Fruit fly (Drosophila melanogaster) whole organism, embryonic: ENCODE data around the gene lok.

Experiments
- ATbp ChIP-seq: fragments of 200-800 bp; sonication (Bioruptor generic); optimal IDR thresholded peaks from 2 replicates; lab custom pipeline; 2017; ENCODE audit warnings: missing biosample characterization, mild to moderate bottlenecking, missing genetic modification characterization, missing genetic modification reagents
- Atf3 ChIP-seq: fragments of 200-800 bp; sonication (Bioruptor generic); optimal IDR thresholded peaks from 3 replicates; lab custom pipeline; 2016; ENCODE audit warnings: missing biosample characterization, missing genetic modification characterization
- CG10274 ChIP-seq: fragments of 200-800 bp; sonication (Bioruptor generic); optimal IDR thresholded peaks from 3 replicates; lab custom pipeline; 2017; ENCODE audit warnings: missing biosample characterization, mild to moderate bottlenecking, missing genetic modification characterization
- CG10321 ChIP-seq: fragments of 200-800 bp; sonication (Bioruptor generic); IDR thresholded peaks from 2 replicates; pipeline ENCODE4 v1.3.6; 2022; ENCODE audit warnings: missing biosample characterization, missing genetic modification characterization
- CG10431 ChIP-seq: fragments of 200-800 bp; sonication (Bioruptor generic); optimal IDR thresholded peaks from 3 replicates; lab custom pipeline; 2018; ENCODE audit warnings: missing biosample characterization, mild to moderate bottlenecking, missing genetic modification characterization
- CG10565 ChIP-seq: fragments of 200-800 bp; sonication (Bioruptor generic); optimal IDR thresholded peaks from 3 replicates; lab custom pipeline; 2016; ENCODE audit warnings: missing biosample characterization, mild to moderate bottlenecking, missing genetic modification characterization
- CG12299 ChIP-seq: fragments of 200-800 bp; sonication (Bioruptor generic); optimal IDR thresholded peaks from 2 replicates; lab custom pipeline; 2018; ENCODE audit warnings: missing biosample characterization, mild to moderate bottlenecking, missing genetic modification characterization
- CG13775 ChIP-seq: fragments of 200-800 bp; sonication (Bioruptor generic); optimal IDR thresholded peaks from 3 replicates; lab custom pipeline; 2017; ENCODE audit warnings: missing biosample characterization, mild to moderate bottlenecking, missing genetic modification characterization
- CG14050 ChIP-seq: fragments of 200-800 bp; sonication (Bioruptor generic); IDR thresholded peaks from 3 replicates; pipeline ENCODE4 v1.3.6; 2022; ENCODE audit warnings: missing biosample characterization, missing genetic modification characterization
- CG14441 ChIP-seq: fragments of 200-800 bp; sonication (Bioruptor generic); IDR thresholded peaks from 2 replicates; pipeline ENCODE4 v1.3.6; 2022; ENCODE audit warnings: missing biosample characterization, missing genetic modification characterization
- CG15601 ChIP-seq: fragments of 200-800 bp; sonication (Bioruptor generic); optimal IDR thresholded peaks from 3 replicates; lab custom pipeline; 2019; ENCODE audit warnings: missing biosample characterization, mild to moderate bottlenecking, missing genetic modification characterization, moderate library complexity
- CG16779 ChIP-seq: fragments of 200-800 bp; sonication (Bioruptor generic); IDR thresholded peaks from 2 replicates; pipeline ENCODE4 v1.3.6; 2022; ENCODE audit warnings: missing biosample characterization, missing genetic modification characterization
- CG16863 ChIP-seq: fragments of 200-800 bp; sonication (Bioruptor generic); optimal IDR thresholded peaks from 3 replicates; lab custom pipeline; 2016; ENCODE audit warnings: missing biosample characterization, missing genetic modification characterization
- CG17186 ChIP-seq: fragments of 200-800 bp; sonication (Bioruptor generic); optimal IDR thresholded peaks from 3 replicates; lab custom pipeline; 2017; ENCODE audit warnings: missing biosample characterization, missing genetic modification reagents, missing genetic modification characterization
- CG17802 ChIP-seq: fragments of 200-800 bp; sonication (Bioruptor generic); optimal IDR thresholded peaks from 2 replicates; lab custom pipeline; 2018; ENCODE audit warnings: missing biosample characterization, mild to moderate bottlenecking, missing genetic modification characterization, moderate library complexity
- CG17912 ChIP-seq: fragments of 200-800 bp; sonication (Bioruptor generic); optimal IDR thresholded peaks from 2 replicates; lab custom pipeline; 2018; ENCODE audit warnings: missing biosample characterization, mild to moderate bottlenecking, missing genetic modification characterization
- CG1792 ChIP-seq: fragments of 200-800 bp; sonication (Bioruptor generic); optimal IDR thresholded peaks from 2 replicates; lab custom pipeline; 2016; ENCODE audit warnings: missing biosample characterization, missing genetic modification characterization
- CG1832 ChIP-seq: fragments of 200-800 bp; sonication (Bioruptor generic); optimal IDR thresholded peaks from 2 replicates; lab custom pipeline; 2017; ENCODE audit warnings: missing biosample characterization, mild to moderate bottlenecking, missing genetic modification characterization, inconsistent platforms
- CG18619 ChIP-seq: fragments of 200-800 bp; sonication (Bioruptor generic); optimal IDR thresholded peaks from 3 replicates; lab custom pipeline; 2017; ENCODE audit warnings: missing biosample characterization, mild to moderate bottlenecking, missing genetic modification characterization
- CG31365 ChIP-seq: fragments of 200-800 bp; sonication (Bioruptor generic); optimal IDR thresholded peaks from 2 replicates; lab custom pipeline; 2018; ENCODE audit warnings: missing biosample characterization, mild to moderate bottlenecking, missing genetic modification characterization
- CG6689 ChIP-seq: fragments of 200-800 bp; sonication (Bioruptor generic); IDR thresholded peaks from 2 replicates; pipeline ENCODE4 v1.3.6; 2022; ENCODE audit warnings: missing biosample characterization, missing genetic modification characterization
- CG6813 ChIP-seq: fragments of 200-800 bp; sonication (Bioruptor generic); optimal IDR thresholded peaks from 2 replicates; lab custom pipeline; 2017; ENCODE audit warnings: missing biosample characterization, missing genetic modification characterization, mild to moderate bottlenecking, moderate library complexity, missing genetic modification reagents
- CG7839 ChIP-seq: fragments of 200-800 bp; sonication (Bioruptor generic); optimal IDR thresholded peaks from 3 replicates; lab custom pipeline; 2018; ENCODE audit warnings: missing biosample characterization, mild to moderate bottlenecking, missing genetic modification characterization, moderate library complexity
- Dbx ChIP-seq: fragments of 200-800 bp; sonication (Bioruptor generic); IDR thresholded peaks from 3 replicates; pipeline ENCODE4 v1.3.6; 2022; ENCODE audit warnings: missing biosample characterization, missing genetic modification characterization
- Gsc ChIP-seq: fragments of 200-800 bp; sonication (Bioruptor generic); IDR thresholded peaks from 2 replicates; pipeline ENCODE4 v1.3.6; 2022; ENCODE audit warnings: missing biosample characterization, missing genetic modification characterization
- Hr39 ChIP-seq: fragments of >200 bp; optimal IDR thresholded peaks from 2 replicates; lab custom pipeline; 2017
- MBD-R2 ChIP-seq: fragments of 200-800 bp; sonication (Bioruptor generic); IDR thresholded peaks from 2 replicates; pipeline ENCODE4 v1.3.6; 2022; ENCODE audit warnings: missing biosample characterization, missing genetic modification characterization
- NfI ChIP-seq: fragments of 200-800 bp; sonication (Bioruptor generic); optimal IDR thresholded peaks from 3 replicates; lab custom pipeline; 2018; ENCODE audit warnings: missing biosample characterization, mild to moderate bottlenecking, missing genetic modification characterization, moderate library complexity
- Opbp ChIP-seq: fragments of 200-800 bp; sonication (Bioruptor generic); IDR thresholded peaks from 3 replicates; pipeline ENCODE4 v1.3.6; 2022; ENCODE audit warnings: missing biosample characterization, missing genetic modification characterization; ENCODE audit not compliant: partially characterized antibody
- Poxn ChIP-seq: fragments of 200-800 bp; sonication (Bioruptor generic); IDR thresholded peaks from 2 replicates; pipeline ENCODE4 v1.3.6; 2022; ENCODE audit warnings: missing biosample characterization, missing genetic modification characterization
- Tbp ChIP-seq: fragments of >200 bp; optimal IDR thresholded peaks from 2 replicates; lab custom pipeline; 2018; ENCODE audit warnings: missing biosample characterization, missing genetic modification characterization
- az2 ChIP-seq: fragments of 200-800 bp; sonication (Bioruptor generic); optimal IDR thresholded peaks from 3 replicates; lab custom pipeline; 2016; ENCODE audit warnings: missing biosample characterization, missing genetic modification characterization
- caup ChIP-seq: fragments of 200-800 bp; sonication (Bioruptor generic); optimal IDR thresholded peaks from 3 replicates; lab custom pipeline; 2017; ENCODE audit warnings: missing biosample characterization, mild to moderate bottlenecking, missing genetic modification characterization, moderate library complexity; ENCODE audit not compliant: severe bottlenecking
- danr ChIP-seq: fragments of 200-800 bp; sonication (Bioruptor generic); IDR thresholded peaks from 2 replicates; pipeline ENCODE4 v1.3.6; 2022; ENCODE audit warnings: missing biosample characterization, missing genetic modification characterization
- disco-r ChIP-seq: fragments of 200-800 bp; sonication (Bioruptor generic); optimal IDR thresholded peaks from 2 replicates; lab custom pipeline; 2016; ENCODE audit warnings: missing biosample characterization, missing genetic modification characterization
- esg ChIP-seq: fragments of 200-800 bp; sonication (Bioruptor generic); conservative IDR thresholded peaks from 2 replicates; pipeline ENCODE4 v1.3.6; 2022; ENCODE audit warnings: missing biosample characterization, missing genetic modification characterization
- fru ChIP-seq: fragments of >200 bp; optimal IDR thresholded peaks from 2 replicates; lab custom pipeline; 2017
- gfzf ChIP-seq: fragments of 200-800 bp; sonication (Bioruptor generic); optimal IDR thresholded peaks from 2 replicates; lab custom pipeline; 2016; ENCODE audit warnings: missing biosample characterization, mild to moderate bottlenecking, missing genetic modification characterization, moderate library complexity
- hbn ChIP-seq: fragments of 200-800 bp; sonication (Bioruptor generic); IDR thresholded peaks from 2 replicates; pipeline ENCODE4 v1.3.6; 2022; ENCODE audit warnings: missing biosample characterization, missing genetic modification characterization; ENCODE audit not compliant: partially characterized antibody
- kni ChIP-seq: fragments of 200-800 bp; sonication (Bioruptor generic); optimal IDR thresholded peaks from 3 replicates; lab custom pipeline; 2017; ENCODE audit warnings: mild to moderate bottlenecking, missing biosample characterization, missing genetic modification reagents, missing genetic modification characterization
- mld ChIP-seq: fragments of 200-800 bp; sonication (Bioruptor generic); IDR thresholded peaks from 3 replicates; pipeline ENCODE4 v1.3.6; 2022; ENCODE audit warnings: missing biosample characterization, missing genetic modification characterization; ENCODE audit not compliant: partially characterized antibody
- odd ChIP-seq: fragments of 200-800 bp; sonication (Bioruptor generic); optimal IDR thresholded peaks from 2 replicates; lab custom pipeline; 2017; ENCODE audit warnings: missing biosample characterization, mild to moderate bottlenecking, missing genetic modification characterization
- pan ChIP-seq, 4 experiments: fragments of >200 bp in 3 of 4; fragments of 200-800 bp in 1 of 4; sonication (Bioruptor generic) in 1 of 4; optimal IDR thresholded peaks in 3 of 4; IDR thresholded peaks in 1 of 4; 2 replicates each; pipeline versions ENCODE4 v1.3.6 to Lab custom; 2017 to 2022; ENCODE audit warnings: missing biosample characterization in 2 of 4, missing genetic modification characterization in 2 of 4, mixed read lengths in 1 of 4
- psq ChIP-seq: fragments of 200-800 bp; sonication (Bioruptor generic); optimal IDR thresholded peaks from 2 replicates; lab custom pipeline; 2017; ENCODE audit warnings: missing biosample characterization, missing genetic modification characterization
- sc ChIP-seq, 3 experiments: fragments of >200 bp in 2 of 3; fragments of 200-800 bp in 1 of 3; sonication (Bioruptor generic) in 1 of 3; optimal IDR thresholded peaks; 2 replicates in 2 of 3; 3 replicates in 1 of 3; lab custom pipeline; 2017; ENCODE audit warnings: mild to moderate bottlenecking in 1 of 3, missing biosample characterization in 1 of 3, missing genetic modification characterization in 1 of 3, missing genetic modification reagents in 1 of 3
- slp2 ChIP-seq: fragments of 200-800 bp; sonication (Bioruptor generic); optimal IDR thresholded peaks from 2 replicates; lab custom pipeline; 2016; ENCODE audit warnings: missing biosample characterization, missing genetic modification characterization
- wor ChIP-seq: fragments of 200-800 bp; sonication (Bioruptor generic); IDR thresholded peaks from 2 replicates; pipeline ENCODE4 v1.3.6; 2022; ENCODE audit warnings: missing biosample characterization, missing genetic modification characterization
- zfh2 ChIP-seq: fragments of 200-800 bp; sonication (Bioruptor generic); optimal IDR thresholded peaks from 2 replicates; lab custom pipeline; 2016; ENCODE audit warnings: missing biosample characterization, missing genetic modification characterization

The lok gene

DNA sequence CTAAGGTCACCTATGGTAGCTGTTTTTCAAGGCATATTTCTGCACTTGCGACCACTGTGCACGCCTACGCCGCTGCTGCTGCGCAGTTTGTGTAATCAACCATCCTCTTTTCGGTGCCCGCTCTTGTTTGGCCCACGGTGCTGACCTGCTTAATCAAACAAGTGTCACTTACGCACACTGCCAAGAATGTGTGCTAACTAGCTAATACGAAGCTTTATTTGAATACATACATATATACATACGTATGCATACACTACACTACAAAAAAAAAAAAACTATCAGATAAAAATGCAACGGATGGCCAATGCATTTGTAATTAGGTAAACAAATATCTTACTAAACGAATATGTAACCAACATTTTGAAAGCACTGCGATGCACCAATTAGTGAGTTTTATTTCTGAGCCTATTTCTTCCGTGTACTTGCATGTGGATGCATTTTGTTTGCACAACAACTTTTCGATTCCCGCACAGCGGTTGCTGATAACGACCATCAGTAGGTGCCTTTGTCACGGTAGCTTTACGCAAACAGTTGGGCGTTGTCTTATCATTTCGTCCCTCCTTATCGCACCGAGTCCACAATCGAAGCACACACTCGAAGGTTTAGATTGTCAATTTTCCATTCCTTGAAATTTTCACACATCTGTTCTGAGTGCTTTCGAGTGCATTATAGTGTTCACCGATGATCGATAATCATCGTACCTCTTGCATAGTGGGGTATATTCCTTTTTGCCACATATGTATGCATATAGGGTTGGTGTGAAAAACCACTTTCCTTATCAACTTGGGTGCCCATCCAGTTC is 25.3 kb downstream of the lok start (continued):
- TF ChIP-seq sc (optimal IDR thresholded peaks at IDR 0.05; lab: Kevin White, UChicago) (no peak), sc (GFP tag; optimal IDR thresholded peaks at IDR 0.05; lab: Kevin White, UChicago) (peak; percentile 81), Gsc (GFP tag; lab: Robert Waterston, UW) (peak; percentile 66; the same call in 1 of the 2 replicates), CG12299 (tag; lab: Kevin White, UChicago) (peak; percentile 67), MBD-R2 (GFP tag; lab: Robert Waterston, UW) (peak; percentile 47; the same call in 1 of the 2 replicates), CG16863 (peak; percentile 90), zfh2 (no peak), CG17802 (tag; lab: Kevin White, UChicago) (peak; percentile 61), odd (GFP tag; lab: Kevin White, UChicago) (peak; percentile 82), CG15601 (tag; lab: Kevin White, UChicago) (peak; percentile 78), fru (lab: Kevin White, UChicago) (no peak), Atf3 (GFP tag; lab: Kevin White, UChicago) (peak; percentile 76), CG17912 (GFP tag; lab: Kevin White, UChicago) (no peak), esg (GFP tag; lab: Robert Waterston, UW) (peak; percentile 88), CG16779 (0 out of 2 replicates have a peak, but pooled peaks have one; percentile 44), CG17186 (GFP tag; lab: Kevin White, UChicago) (peak; percentile 40), CG18619 (GFP tag; lab: Kevin White, UChicago) (peak; percentile 84), CG1832 (no peak), CG6813 (GFP tag; lab: Kevin White, UChicago) (peak; percentile 74), danr (peak; percentile 63), Dbx (GFP tag; lab: Robert Waterston, UW) (peak; percentile 77), CG10431 (GFP tag; lab: Kevin White, UChicago) (peak; percentile 67), Tbp (GFP tag; lab: Kevin White, UChicago) (no peak), CG6689 (GFP tag; lab: Robert Waterston, UW) (peak; percentile 89), mld (GFP tag; lab: Robert Waterston, UW) (no peak), CG10274 (GFP tag; lab: Kevin White, UChicago) (peak; percentile 35), kni (GFP tag; lab: Kevin White, UChicago) (peak; percentile 88), CG14050 (GFP tag; lab: Robert Waterston, UW) (peak; percentile 82), CG7839 (tag; lab: Kevin White, UChicago) (peak; percentile 83), hbn (GFP tag; lab: Robert Waterston, UW) (no peak), Hr39 (lab: Kevin White, UChicago) (no peak), CG31365 (tag; lab: Kevin White, UChicago) (peak; percentile 35), gfzf (no peak), Poxn (GFP tag; lab: Robert Waterston, UW) (no peak), CG10321 (GFP tag; lab: Robert Waterston, UW) (peak; percentile 57; the same call in 1 of the 2 replicates), CG1792 (peak; percentile 43), slp2 (GFP tag; lab: Kevin White, UChicago) (peak; percentile 57), NfI (peak; percentile 78), disco-r (GFP tag; lab: Kevin White, UChicago) (peak; percentile 71), CG13775 (GFP tag; lab: Kevin White, UChicago) (peak; percentile 61), wor (GFP tag; lab: Robert Waterston, UW) (peak; percentile 79), CG14441 (GFP tag; lab: Robert Waterston, UW) (peak; percentile 91), az2 (GFP tag; lab: Kevin White, UChicago) (peak; percentile 84), Opbp (no peak), pan (optimal IDR thresholded peaks at IDR 0.05; lab: Kevin White, UChicago) (no peak), pan (GFP tag; optimal IDR thresholded peaks at IDR 0.05 in 1 of 2, IDR thresholded peaks at IDR 0.05 in 1 of 2) (peak in 1 of 2 experiments; percentile 92), psq (peak; percentile 56), ATbp (GFP tag; lab: Kevin White, UChicago) (peak; percentile 92), caup (peak; percentile 74), CG10565 (GFP tag; lab: Kevin White, UChicago) (peak; percentile 56)
